Worm (Caenorhabditis elegans) whole organism, midembryonic: ENCODE data around the gene W01C9.2.

Experiments
- T22C8.4 ChIP-seq: fragments of 200-800 bp; sonication (Bioruptor generic); IDR thresholded peaks from 2 replicates; pipeline ENCODE4 v1.3.6; 2022; ENCODE audit warnings: missing genetic modification characterization, missing compliant biosample characterization
- cog-1 ChIP-seq: sonication (generic microtip); optimal IDR thresholded peaks from 2 replicates; lab custom pipeline; 2016; ENCODE audit warnings: missing genetic modification characterization, missing compliant biosample characterization
- flt-1 ChIP-seq: fragments of 200-800 bp; sonication (Bioruptor generic); IDR thresholded peaks from 2 replicates; pipeline ENCODE4 v1.3.6; 2022; ENCODE audit warnings: missing genetic modification characterization, missing compliant biosample characterization
- klf-2 ChIP-seq: fragments of 200-800 bp; sonication (Bioruptor generic); conservative IDR thresholded peaks from 2 replicates; pipeline ENCODE4 v1.3.6; 2022; ENCODE audit warnings: missing genetic modification reagents, missing genetic modification characterization, missing compliant biosample characterization
- med-1 ChIP-seq: sonication (generic microtip); optimal IDR thresholded peaks from 2 replicates; lab custom pipeline; 2017; ENCODE audit warnings: missing genetic modification characterization, mild to moderate bottlenecking, missing compliant biosample characterization, antibody characterized with exemption, missing genetic modification reagents; ENCODE audit not compliant: insufficient read depth
- ref-1 ChIP-seq: fragments of 200-800 bp; sonication (Bioruptor generic); conservative IDR thresholded peaks from 2 replicates; pipeline ENCODE4 v1.3.6; 2022; ENCODE audit warnings: missing genetic modification reagents, missing genetic modification characterization, missing compliant biosample characterization
- tab-1 ChIP-seq: fragments of 200-800 bp; sonication (Bioruptor generic); IDR thresholded peaks from 2 replicates; pipeline ENCODE4 v1.3.6; 2022; ENCODE audit warnings: missing genetic modification characterization, missing compliant biosample characterization
- ztf-23 ChIP-seq: fragments of 200-800 bp; sonication (Bioruptor generic); IDR thresholded peaks from 2 replicates; pipeline ENCODE4 v1.3.6; 2022; ENCODE audit warnings: missing genetic modification reagents, missing genetic modification characterization, missing compliant biosample characterization
- ztf-29 ChIP-seq: fragments of 200-800 bp; sonication (Bioruptor generic); IDR thresholded peaks from 2 replicates; pipeline ENCODE4 v1.3.6; 2022; ENCODE audit warnings: missing genetic modification reagents, missing genetic modification characterization, missing compliant biosample characterization

Gene W01C9.2

ce11 chrII:8585921-8586320, 49.8 kb downstream of the W01C9.2 start:
- TF ChIP-seq flt-1 (GFP tag; lab: Robert Waterston, UW), result no peak
- no peak for TF ChIP-seq tab-1
- TF ChIP-seq cog-1, result no peak
- no peak for TF ChIP-seq med-1 (GFP tag; lab: Kevin White, UChicago)
- no peak for TF ChIP-seq ztf-29 (GFP tag; lab: Robert Waterston, UW)
- TF ChIP-seq ztf-23, result no peak
- TF ChIP-seq klf-2, result no peak
- no peak for TF ChIP-seq ref-1 (GFP tag; lab: Robert Waterston, UW)
- TF ChIP-seq T22C8.4, result no peak

- TF ChIP-seq ztf-29 (GFP tag; lab: Robert Waterston, UW), result no peak
- TF ChIP-seq cog-1, result no peak
- no peak for TF ChIP-seq tab-1
- no peak for TF ChIP-seq klf-2
These were observed 51.6 kb downstream of the W01C9.2 start for ce11 chrII:8587660-8588230.
